Fruit fly (Drosophila melanogaster): ENCODE measurements around the gene CG17931.

Gene CG17931

dm6 chr3R:16334797-16335196 lies 24.5 kb downstream of the CG17931 start:
- TF ChIP-seq Jra (GFP tag; optimal IDR thresholded peaks at IDR 0.05) (no peak), OdsH (GFP tag; optimal IDR thresholded peaks at IDR 0.05) (no peak), Hr83 (GFP tag; optimal IDR thresholded peaks at IDR 0.05; ENCODE audit: poor library complexity, severe bottlenecking) (no peak), Hr78 (GFP tag; optimal IDR thresholded peaks at IDR 0.05) (no peak), ey (GFP tag; optimal IDR thresholded peaks at IDR 0.05) (no peak), Myc (optimal IDR thresholded peaks at IDR 0.05) (no peak), h (GFP tag; optimal IDR thresholded peaks at IDR 0.05) (no peak), lola (GFP tag; optimal IDR thresholded peaks at IDR 0.05) (no peak), jim (GFP tag; optimal IDR thresholded peaks at IDR 0.05) (no peak)

- no peak for TF ChIP-seq Myc (optimal IDR thresholded peaks at IDR 0.05)
- TF ChIP-seq Vsx2 (GFP tag; optimal IDR thresholded peaks at IDR 0.05; ENCODE audit: partially characterized antibody): peak; percentile 20
These were observed 24.9 kb downstream of the CG17931 start for dm6 chr3R:16334329-16334728.

DNA sequence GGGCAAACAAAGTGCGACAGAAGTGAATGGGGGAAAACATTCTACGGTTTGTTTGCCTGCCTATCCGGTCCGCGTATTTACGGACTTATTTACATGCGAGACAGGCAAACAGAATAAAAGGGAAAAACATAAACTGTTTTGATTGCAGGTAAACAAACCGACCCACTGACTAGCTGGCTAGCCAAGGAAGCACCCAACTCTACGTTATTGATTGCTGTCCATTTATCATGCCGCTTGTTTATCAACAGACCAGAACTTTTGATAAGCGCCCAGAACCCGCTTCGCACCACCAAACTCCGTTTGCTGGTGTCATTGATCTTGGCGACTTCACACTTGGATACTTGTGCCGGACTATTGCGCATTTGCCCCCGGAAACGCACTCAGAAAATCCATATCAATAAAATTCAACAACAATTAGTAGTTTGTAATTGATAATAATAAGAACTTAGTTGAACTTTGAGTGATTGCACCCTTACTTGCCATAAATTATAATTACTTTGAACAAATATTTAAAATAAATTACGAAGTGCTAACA lies 27.4 kb downstream of the CG17931 start:
- peak; percentile 10 for TF ChIP-seq fru (GFP tag; optimal IDR thresholded peaks at IDR 0.05)
- TF ChIP-seq Hr78 (GFP tag; optimal IDR thresholded peaks at IDR 0.05): no peak
- no peak for TF ChIP-seq dsf (GFP tag; optimal IDR thresholded peaks at IDR 0.05; ENCODE audit: borderline replicate concordance)
- TF ChIP-seq Dif (GFP tag; optimal IDR thresholded peaks at IDR 0.05; ENCODE audit: partially characterized antibody): no peak
- TF ChIP-seq N (GFP tag; optimal IDR thresholded peaks at IDR 0.05): no peak
- TF ChIP-seq Rel (GFP tag; optimal IDR thresholded peaks at IDR 0.05): no peak
- TF ChIP-seq Rel (tag; optimal IDR thresholded peaks at IDR 0.05): peak; percentile 36
- no peak for TF ChIP-seq Jra (GFP tag; optimal IDR thresholded peaks at IDR 0.05)
- TF ChIP-seq HLH106 (tag; optimal IDR thresholded peaks at IDR 0.05): peak; percentile 30
- TF ChIP-seq usp (GFP tag; optimal IDR thresholded peaks at IDR 0.05): no peak
- TF ChIP-seq psq (GFP tag; optimal IDR thresholded peaks at IDR 0.05): no peak
- peak; percentile 22 for TF ChIP-seq OdsH (GFP tag; optimal IDR thresholded peaks at IDR 0.05)
- peak; percentile 14 for TF ChIP-seq sv (GFP tag; optimal IDR thresholded peaks at IDR 0.05)
- peak; percentile 35 for TF ChIP-seq Sp1 (GFP tag; optimal IDR thresholded peaks at IDR 0.05)
- TF ChIP-seq Abd-B (GFP tag; optimal IDR thresholded peaks at IDR 0.05): no peak
- no peak for TF ChIP-seq dmrt93B (GFP tag; optimal IDR thresholded peaks at IDR 0.05)
- no peak for TF ChIP-seq Hr83 (GFP tag; optimal IDR thresholded peaks at IDR 0.05; ENCODE audit: poor library complexity, severe bottlenecking)
- TF ChIP-seq brk (GFP tag; optimal IDR thresholded peaks at IDR 0.05): no peak
- TF ChIP-seq Hnf4 (GFP tag; optimal IDR thresholded peaks at IDR 0.05): no peak
- peak; percentile 9 for TF ChIP-seq ey (GFP tag; optimal IDR thresholded peaks at IDR 0.05)
- TF ChIP-seq h (GFP tag; optimal IDR thresholded peaks at IDR 0.05): peak; percentile 33
- peak; percentile 15 for TF ChIP-seq rgr (GFP tag; optimal IDR thresholded peaks at IDR 0.05)
- TF ChIP-seq woc (GFP tag; optimal IDR thresholded peaks at IDR 0.05): no peak
- TF ChIP-seq foxo (GFP tag; optimal IDR thresholded peaks at IDR 0.05): peak in 1 of 2 experiments; percentile 46
- no peak for TF ChIP-seq tai (GFP tag; optimal IDR thresholded peaks at IDR 0.05)
- no peak for TF ChIP-seq Dfd (GFP tag; optimal IDR thresholded peaks at IDR 0.05)

- TF ChIP-seq Rel (GFP tag; optimal IDR thresholded peaks at IDR 0.05): no peak
- no peak for TF ChIP-seq Rel (tag; optimal IDR thresholded peaks at IDR 0.05)
- no peak for TF ChIP-seq Hnf4 (GFP tag; optimal IDR thresholded peaks at IDR 0.05)
- no peak for TF ChIP-seq lola (GFP tag; optimal IDR thresholded peaks at IDR 0.05)
- TF ChIP-seq foxo (GFP tag; optimal IDR thresholded peaks at IDR 0.05): no peak
- no peak for TF ChIP-seq N (GFP tag; optimal IDR thresholded peaks at IDR 0.05)
- no peak for TF ChIP-seq Dif (GFP tag; optimal IDR thresholded peaks at IDR 0.05; ENCODE audit: partially characterized antibody)
- TF ChIP-seq dmrt93B (GFP tag; optimal IDR thresholded peaks at IDR 0.05): no peak
- no peak for TF ChIP-seq pan (optimal IDR thresholded peaks at IDR 0.05)
- no peak for TF ChIP-seq usp (GFP tag; optimal IDR thresholded peaks at IDR 0.05)
- TF ChIP-seq brk (GFP tag; optimal IDR thresholded peaks at IDR 0.05): no peak
- no peak for TF ChIP-seq Hr78 (GFP tag; optimal IDR thresholded peaks at IDR 0.05)
- TF ChIP-seq Mio (GFP tag; optimal IDR thresholded peaks at IDR 0.05): no peak
- no peak for TF ChIP-seq h (GFP tag; optimal IDR thresholded peaks at IDR 0.05)
- no peak for TF ChIP-seq psq (GFP tag; optimal IDR thresholded peaks at IDR 0.05)
- TF ChIP-seq OdsH (GFP tag; optimal IDR thresholded peaks at IDR 0.05): no peak
These were observed 29.5 kb downstream of the CG17931 start for dm6 chr3R:16329797-16330196.

- TF ChIP-seq psq (GFP tag; optimal IDR thresholded peaks at IDR 0.05): no peak
- no peak for TF ChIP-seq Jra (GFP tag; optimal IDR thresholded peaks at IDR 0.05)
- TF ChIP-seq CrebA (GFP tag; optimal IDR thresholded peaks at IDR 0.05; ENCODE audit: borderline replicate concordance): no peak
These were observed 31.7 kb downstream of the CG17931 start, which contains the start of gene CG17930 for dm6 chr3R:16327549-16327948. Gene CG17930 (plus strand): TSS chr3R:16327849.

Data from whole organism, wandering third instar larva.